Fruit fly (Drosophila melanogaster): Measurements from ENCODE around the gene RpS27A.

RpS27A gene

DNA sequence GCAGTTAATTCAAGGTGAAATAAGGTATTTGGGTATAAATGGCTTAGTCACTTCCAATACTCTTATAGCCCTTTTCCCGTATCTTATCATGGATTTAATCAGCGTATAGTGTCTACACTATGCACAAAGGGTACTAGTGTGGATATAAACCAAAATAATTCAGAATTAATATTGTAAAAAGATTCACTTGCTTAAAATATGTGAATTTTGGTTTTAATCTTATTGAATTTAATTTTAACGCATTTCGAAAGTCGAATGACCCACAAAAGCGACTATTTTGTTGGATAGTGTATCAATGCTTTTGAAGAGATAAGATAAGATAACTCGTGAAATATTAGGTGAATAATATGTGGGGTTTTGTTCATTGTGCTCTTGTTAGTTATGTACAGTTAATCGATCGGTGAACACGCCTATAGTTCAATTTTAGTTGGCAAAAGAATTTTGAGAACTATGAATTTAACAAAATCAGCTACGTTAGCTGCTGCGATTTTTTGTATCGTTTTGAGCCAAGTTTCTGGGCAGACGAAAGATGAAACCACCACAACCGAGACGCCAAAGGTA lies 26.2 kb upstream of the RpS27A start, which contains the start of gene CG5096 (continued):
- TF ChIP-seq slp2 (GFP tag; optimal IDR thresholded peaks at IDR 0.05) = peak; percentile 47
- peak; percentile 42 for TF ChIP-seq CG15696 (tag; optimal IDR thresholded peaks at IDR 0.05)
- TF ChIP-seq kay (GFP tag; optimal IDR thresholded peaks at IDR 0.05) = peak; percentile 86
- TF ChIP-seq CG11085 (GFP tag; IDR thresholded peaks at IDR 0.05) = peak; percentile 83
- TF ChIP-seq CG9817 (tag; optimal IDR thresholded peaks at IDR 0.05) = peak; percentile 85
- peak; percentile 81 for TF ChIP-seq phol (tag; optimal IDR thresholded peaks at IDR 0.05)
- peak; percentile 89 for TF ChIP-seq CrebB (tag; optimal IDR thresholded peaks at IDR 0.05)
- no peak for TF ChIP-seq ac (GFP tag; optimal IDR thresholded peaks at IDR 0.05)
- no peak for TF ChIP-seq usp (GFP tag; optimal IDR thresholded peaks at IDR 0.05)
- TF ChIP-seq seq (GFP tag; IDR thresholded peaks at IDR 0.05) = peak; percentile 89
- TF ChIP-seq CG42726 (GFP tag; IDR thresholded peaks at IDR 0.05; ENCODE audit: partially characterized antibody) = no peak
- TF ChIP-seq CG5953 (GFP tag; IDR thresholded peaks at IDR 0.05) = peak; percentile 82
- peak; percentile 49 for TF ChIP-seq CG10543 (GFP tag; optimal IDR thresholded peaks at IDR 0.05)
- no peak; the same call in 2 of the 3 replicates for TF ChIP-seq gce (GFP tag; IDR thresholded peaks at IDR 0.05)
- no peak for TF ChIP-seq pan (optimal IDR thresholded peaks at IDR 0.05)
- TF ChIP-seq pan (GFP tag; optimal IDR thresholded peaks at IDR 0.05 in 1 of 2, IDR thresholded peaks at IDR 0.05 in 1 of 2) = peak in 1 of 2 experiments; percentile 91
- no peak for TF ChIP-seq fd64A (GFP tag; optimal IDR thresholded peaks at IDR 0.05)
- TF ChIP-seq CG3995 (GFP tag; optimal IDR thresholded peaks at IDR 0.05) = peak; percentile 49
- peak; percentile 94 for TF ChIP-seq CG7839 (tag; optimal IDR thresholded peaks at IDR 0.05)
- TF ChIP-seq fd3F (GFP tag; optimal IDR thresholded peaks at IDR 0.05) = peak; percentile 87
- peak; percentile 86 for TF ChIP-seq lmd (GFP tag; IDR thresholded peaks at IDR 0.05)
- no peak for TF ChIP-seq zf30C (GFP tag; optimal IDR thresholded peaks at IDR 0.05)
- peak; percentile 92 for TF ChIP-seq cwo (GFP tag; optimal IDR thresholded peaks at IDR 0.05)
- TF ChIP-seq HLH4C (GFP tag; IDR thresholded peaks at IDR 0.05; ENCODE audit: partially characterized antibody) = no peak
- peak; percentile 49 for TF ChIP-seq Usf (GFP tag; optimal IDR thresholded peaks at IDR 0.05)
- TF ChIP-seq Aef1 (GFP tag; IDR thresholded peaks at IDR 0.05) = peak; percentile 88
- TF ChIP-seq CG15514 (GFP tag; optimal IDR thresholded peaks at IDR 0.05) = peak; percentile 85
- TF ChIP-seq ham (GFP tag; IDR thresholded peaks at IDR 0.05) = peak; percentile 55; the same call in 1 of the 2 replicates
- TF ChIP-seq tio (GFP tag; optimal IDR thresholded peaks at IDR 0.05) = peak; percentile 68
- TF ChIP-seq CG16779 (GFP tag; IDR thresholded peaks at IDR 0.05) = 0 out of 2 replicates have a peak, but pooled peaks have one; percentile 60
- TF ChIP-seq run (tag; optimal IDR thresholded peaks at IDR 0.05) = peak; percentile 83
- TF ChIP-seq caup (GFP tag; optimal IDR thresholded peaks at IDR 0.05; ENCODE audit: severe bottlenecking) = peak; percentile 93
- peak; percentile 29 for TF ChIP-seq ftz-f1 (GFP tag; optimal IDR thresholded peaks at IDR 0.05)
- peak; percentile 57 for TF ChIP-seq vfl (GFP tag; optimal IDR thresholded peaks at IDR 0.05)

DNA sequence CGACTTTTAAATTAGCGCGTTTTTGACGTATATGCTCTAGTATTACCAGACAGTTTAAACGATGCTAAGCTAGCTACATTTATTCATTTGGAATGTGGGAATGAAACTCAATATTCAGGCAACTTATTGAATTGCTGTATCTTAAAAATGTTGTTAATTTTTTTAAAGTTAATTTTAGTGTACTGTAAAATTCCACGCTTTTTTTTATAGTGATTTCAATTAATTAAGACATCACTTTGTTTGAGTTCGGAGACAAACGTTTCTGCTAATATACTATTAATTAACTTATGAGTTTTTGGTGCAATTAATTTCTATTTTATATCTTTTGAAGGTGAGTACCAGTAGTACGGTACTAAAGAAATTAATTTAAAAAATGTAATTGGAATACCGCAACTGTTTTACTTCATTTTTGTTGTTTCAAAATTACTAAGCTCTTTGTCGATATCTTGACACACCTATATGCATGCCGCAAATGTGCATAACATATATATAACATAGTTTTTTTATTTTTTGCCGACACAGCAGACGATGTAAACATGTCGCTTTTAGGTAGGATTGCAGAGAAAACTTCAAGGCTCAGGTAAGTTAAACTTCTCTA lies 21.8 kb upstream of the RpS27A start, which contains the start of the genes Cdk1 and mRpS7:
Gene Cdk1, minus strand, starts transcription at position 55 of the 598 bp plus-strand sequence.
Gene mRpS7, plus strand, starts transcription at position 455 of the 598 bp plus-strand sequence.
- peak; percentile 73 for TF ChIP-seq CG13424 (tag; optimal IDR thresholded peaks at IDR 0.05)
- no peak for TF ChIP-seq CG7963 (GFP tag; IDR thresholded peaks at IDR 0.05; ENCODE audit: partially characterized antibody)
- peak; percentile 77 for TF ChIP-seq ind (GFP tag; optimal IDR thresholded peaks at IDR 0.05)
- no peak for TF ChIP-seq ftz-f1 (GFP tag; optimal IDR thresholded peaks at IDR 0.05)
- peak; percentile 90 for TF ChIP-seq CoRest (tag; optimal IDR thresholded peaks at IDR 0.05)
- peak; percentile 86 for TF ChIP-seq CG7839 (tag; optimal IDR thresholded peaks at IDR 0.05)
- peak; percentile 63 for TF ChIP-seq cato (GFP tag; optimal IDR thresholded peaks at IDR 0.05; ENCODE audit: borderline replicate concordance)
- TF ChIP-seq Meics (GFP tag; optimal IDR thresholded peaks at IDR 0.05) = peak; percentile 79
- TF ChIP-seq wek (GFP tag; optimal IDR thresholded peaks at IDR 0.05) = peak; percentile 57
- peak; percentile 48 for TF ChIP-seq CG4404 (GFP tag; IDR thresholded peaks at IDR 0.05)
- TF ChIP-seq Opbp (GFP tag; IDR thresholded peaks at IDR 0.05; ENCODE audit: partially characterized antibody) = no peak
- no peak for TF ChIP-seq Asciz (GFP tag; optimal IDR thresholded peaks at IDR 0.05)
- TF ChIP-seq row (GFP tag; IDR thresholded peaks at IDR 0.05) = peak; percentile 81
- no peak for TF ChIP-seq br (optimal IDR thresholded peaks at IDR 0.05)
- peak; percentile 75 for TF ChIP-seq CG3281 (GFP tag; optimal IDR thresholded peaks at IDR 0.05)
- no peak for TF ChIP-seq yki (optimal IDR thresholded peaks at IDR 0.05)
- peak; percentile 66 for TF ChIP-seq esg (GFP tag; conservative IDR thresholded peaks at IDR 0.05)
- peak; percentile 81 for TF ChIP-seq Dek (tag; optimal IDR thresholded peaks at IDR 0.05)
